Worm (Caenorhabditis elegans): Measurements from ENCODE around the gene ifc-2.
A peak's percentile ranks its signal among the peaks of the same experiment; 100 is the strongest.

- TF ChIP-seq unc-62 (GFP tag; optimal IDR thresholded peaks at IDR 0.05) (peak; percentile 58), pha-4 (tag; optimal IDR thresholded peaks at IDR 0.05) (no peak), lin-13 (tag; optimal IDR thresholded peaks at IDR 0.05) (no peak), ztf-11 (tag; optimal IDR thresholded peaks at IDR 0.05) (no peak), lsy-2 (tag; optimal IDR thresholded peaks at IDR 0.05) (no peak), unc-39 (tag; optimal IDR thresholded peaks at IDR 0.05) (no peak), nhr-76 (tag; optimal IDR thresholded peaks at IDR 0.05) (no peak), snpc-4 (tag; optimal IDR thresholded peaks at IDR 0.05) (no peak), ceh-39 (tag; optimal IDR thresholded peaks at IDR 0.05) (no peak), nhr-237 (tag; optimal IDR thresholded peaks at IDR 0.05) (no peak), lin-32 (GFP tag; optimal IDR thresholded peaks at IDR 0.05) (no peak), mep-1 (tag; optimal IDR thresholded peaks at IDR 0.05) (no peak), mab-5 (tag; optimal IDR thresholded peaks at IDR 0.05) (no peak), flh-1 (GFP tag; optimal IDR thresholded peaks at IDR 0.05) (no peak)
Observed at ce11 chrX:696253-696652, 41.5 kb upstream of the ifc-2 start.
